Fruit fly (Drosophila melanogaster) whole organism, adult: Measurements from ENCODE around the gene Acat1.

Experiments used
- CG11617 ChIP-seq: fragments of 200-800 bp; sonication (Bioruptor generic); optimal IDR thresholded peaks from 2 replicates; lab custom pipeline; 2017; ENCODE audit warnings: mild to moderate bottlenecking, missing biosample characterization, missing genetic modification reagents, missing genetic modification characterization
- CG12768 ChIP-seq: fragments of 200-800 bp; sonication (Bioruptor generic); optimal IDR thresholded peaks from 2 replicates; lab custom pipeline; 2017; ENCODE audit warnings: missing biosample characterization, missing genetic modification characterization, mild to moderate bottlenecking, moderate library complexity, missing genetic modification reagents
- CG14711 ChIP-seq: fragments of 200-800 bp; sonication (Bioruptor generic); optimal IDR thresholded peaks from 2 replicates; lab custom pipeline; 2018; ENCODE audit warnings: missing biosample characterization, mild to moderate bottlenecking, missing genetic modification characterization, moderate library complexity
- CG1620 ChIP-seq: fragments of 200-800 bp; sonication (Bioruptor generic); optimal IDR thresholded peaks from 2 replicates; lab custom pipeline; 2016; ENCODE audit warnings: missing biosample characterization, missing genetic modification characterization
- CG33017 ChIP-seq: fragments of 200-800 bp; sonication (Bioruptor generic); optimal IDR thresholded peaks from 2 replicates; lab custom pipeline; 2018; ENCODE audit warnings: missing biosample characterization, mild to moderate bottlenecking, missing genetic modification characterization, moderate library complexity
- CG5204 ChIP-seq: fragments of 200-800 bp; sonication (Bioruptor generic); optimal IDR thresholded peaks from 2 replicates; lab custom pipeline; 2016; ENCODE audit warnings: missing biosample characterization, missing genetic modification characterization
- CG7045 ChIP-seq: fragments of 200-800 bp; sonication (Bioruptor generic); optimal IDR thresholded peaks from 2 replicates; lab custom pipeline; 2017; ENCODE audit warnings: missing biosample characterization, mild to moderate bottlenecking, missing genetic modification characterization
- CG7101 ChIP-seq: fragments of 200-800 bp; sonication (Bioruptor generic); optimal IDR thresholded peaks from 2 replicates; lab custom pipeline; 2018; ENCODE audit warnings: missing biosample characterization, mild to moderate bottlenecking, missing genetic modification characterization, moderate library complexity
- Clk ChIP-seq: fragments of 200-800 bp; sonication (Bioruptor generic); optimal IDR thresholded peaks from 2 replicates; lab custom pipeline; 2017; ENCODE audit warnings: missing biosample characterization, missing genetic modification characterization
- Crg-1 ChIP-seq: fragments of 200-800 bp; sonication (Bioruptor generic); optimal IDR thresholded peaks from 2 replicates; lab custom pipeline; 2016; ENCODE audit warnings: missing biosample characterization, missing genetic modification characterization
- Hr96 ChIP-seq: fragments of 200-800 bp; sonication (Bioruptor generic); optimal IDR thresholded peaks from 2 replicates; lab custom pipeline; 2016; ENCODE audit warnings: missing biosample characterization, missing genetic modification characterization
- Mnt ChIP-seq: fragments of 200-800 bp; sonication (Bioruptor generic); optimal IDR thresholded peaks from 2 replicates; lab custom pipeline; 2016; ENCODE audit warnings: missing biosample characterization, mild to moderate bottlenecking, missing genetic modification characterization
- bab1 ChIP-seq: fragments of 200-800 bp; sonication (Bioruptor generic); optimal IDR thresholded peaks from 3 replicates; lab custom pipeline; 2019; ENCODE audit warnings: missing biosample characterization, mild to moderate bottlenecking, missing genetic modification characterization, moderate library complexity
- cic ChIP-seq: fragments of 200-800 bp; sonication (Bioruptor generic); optimal IDR thresholded peaks from 2 replicates; lab custom pipeline; 2017; ENCODE audit warnings: missing biosample characterization, mild to moderate bottlenecking, missing genetic modification characterization, moderate library complexity
- cnc ChIP-seq, 2 experiments: fragments of >200 bp; optimal IDR thresholded peaks; 2 replicates each; lab custom pipeline; 2017
- kay ChIP-seq: fragments of 200-800 bp; sonication (Bioruptor generic); peaks from one replicate; lab custom pipeline; 2016; ENCODE audit warnings: missing biosample characterization, missing genetic modification characterization, borderline replicate concordance
- ovo ChIP-seq: fragments of 200-800 bp; sonication (Bioruptor generic); optimal IDR thresholded peaks from 2 replicates; lab custom pipeline; 2016; ENCODE audit warnings: missing biosample characterization, missing genetic modification characterization
- pad ChIP-seq: fragments of 200-800 bp; sonication (Bioruptor generic); optimal IDR thresholded peaks from 3 replicates; lab custom pipeline; 2017; ENCODE audit warnings: missing biosample characterization, missing genetic modification characterization, mild to moderate bottlenecking, moderate library complexity, missing genetic modification reagents
- tj ChIP-seq: fragments of 200-800 bp; sonication (Bioruptor generic); optimal IDR thresholded peaks from 3 replicates; lab custom pipeline; 2017; ENCODE audit warnings: missing biosample characterization, mild to moderate bottlenecking, missing genetic modification characterization, moderate library complexity
- toe ChIP-seq: fragments of 200-800 bp; sonication (Bioruptor generic); optimal IDR thresholded peaks from 2 replicates; lab custom pipeline; 2016; ENCODE audit warnings: missing biosample characterization, missing genetic modification characterization

Gene Acat1

DNA sequence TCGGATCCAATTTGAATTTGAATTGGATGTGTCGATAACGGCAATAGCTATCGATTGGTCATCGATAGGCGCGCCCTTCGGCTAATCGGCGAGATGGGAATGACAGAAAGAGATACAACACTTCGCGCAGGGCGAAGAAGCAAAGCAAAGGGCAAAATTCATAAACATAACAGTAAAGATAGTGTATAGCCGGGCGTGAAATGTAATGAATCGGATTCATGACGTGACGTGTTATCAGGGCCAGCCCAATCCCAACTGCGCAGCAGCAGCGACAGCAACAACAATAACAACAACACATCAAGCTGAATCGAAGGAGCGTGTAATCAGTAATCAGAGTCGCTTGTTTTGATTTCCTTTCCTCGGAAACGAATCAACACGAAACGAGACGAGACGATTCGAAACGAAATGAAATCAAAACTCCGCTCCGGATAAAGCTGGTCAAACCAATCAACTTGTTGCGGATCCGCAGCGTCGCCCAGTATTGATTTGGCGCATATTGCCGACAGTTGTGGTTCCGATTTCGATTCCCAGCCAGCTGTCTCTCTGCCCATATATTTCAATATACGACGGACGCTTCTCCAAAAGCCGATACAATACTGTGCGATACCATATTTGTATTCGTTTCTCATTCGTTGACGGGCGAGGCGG is 23.5 kb upstream of the Acat1 start, which contains the start of gene snz:
snz (plus strand) TSS at position 107 of the 648 bp plus-strand sequence.
- TF ChIP-seq CG1620 (no peak), CG11617 (peak; percentile 20), cic (peak; percentile 62), pad (GFP tag; lab: Kevin White, UChicago) (no peak), CG12768 (GFP tag; lab: Kevin White, UChicago) (no peak), CG5204 (GFP tag; lab: Kevin White, UChicago) (no peak), Hr96 (GFP tag; lab: Kevin White, UChicago) (no peak), Mnt (GFP tag; lab: Kevin White, UChicago) (peak; percentile 35), cnc (optimal IDR thresholded peaks at IDR 0.05; lab: Kevin White, UChicago) (no peak), CG33017 (tag; lab: Kevin White, UChicago) (no peak), bab1 (peak; percentile 11), CG7101 (tag; lab: Kevin White, UChicago) (peak; percentile 38), Crg-1 (GFP tag; lab: Kevin White, UChicago) (no peak), CG7045 (no peak), ovo (GFP tag; lab: Kevin White, UChicago) (peak; percentile 50), toe (GFP tag; lab: Kevin White, UChicago) (no peak), kay (no peak), tj (GFP tag; lab: Kevin White, UChicago) (peak; percentile 46), CG14711 (tag; lab: Kevin White, UChicago) (peak; percentile 18), Clk (GFP tag; lab: Kevin White, UChicago) (no peak)

DNA sequence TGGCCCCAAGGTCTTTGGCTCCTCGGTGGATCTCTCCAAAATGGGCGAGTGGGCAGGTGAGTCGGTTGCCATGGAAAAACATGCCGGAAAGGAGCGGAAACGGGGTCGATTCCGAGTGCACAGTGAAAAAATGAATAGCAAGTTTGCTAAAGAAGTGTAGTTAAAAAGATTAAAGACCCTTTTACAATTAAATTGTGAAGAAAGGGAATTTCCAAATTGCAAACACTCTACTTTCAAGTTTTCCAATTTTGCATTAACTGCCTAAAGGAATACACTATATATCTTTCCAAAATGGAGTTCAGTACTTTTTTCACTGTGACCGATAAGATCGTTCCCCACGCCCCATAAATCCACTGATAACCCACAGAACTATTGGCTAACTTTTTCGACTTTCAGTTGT is 20.9 kb upstream of the Acat1 start:
- no peak for TF ChIP-seq ovo (GFP tag; lab: Kevin White, UChicago)

DNA sequence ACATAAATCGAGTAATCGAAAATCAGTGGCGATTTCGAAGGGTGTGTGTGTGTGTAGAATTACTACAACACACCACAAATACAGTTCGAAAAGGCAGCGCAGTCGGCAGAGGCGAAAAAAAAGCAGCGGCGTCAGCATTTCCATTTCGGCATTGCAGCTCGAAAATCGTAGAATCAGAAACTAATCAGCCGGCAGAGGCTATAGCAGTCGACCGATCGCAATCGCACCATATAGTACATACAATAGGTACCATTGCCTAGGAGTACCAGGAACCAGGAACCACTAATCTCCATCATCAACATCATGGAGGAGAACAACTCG is 20.4 kb upstream of the Acat1 start:
- TF ChIP-seq tj (GFP tag; lab: Kevin White, UChicago) (peak; percentile 96), Hr96 (GFP tag; lab: Kevin White, UChicago) (no peak)

DNA sequence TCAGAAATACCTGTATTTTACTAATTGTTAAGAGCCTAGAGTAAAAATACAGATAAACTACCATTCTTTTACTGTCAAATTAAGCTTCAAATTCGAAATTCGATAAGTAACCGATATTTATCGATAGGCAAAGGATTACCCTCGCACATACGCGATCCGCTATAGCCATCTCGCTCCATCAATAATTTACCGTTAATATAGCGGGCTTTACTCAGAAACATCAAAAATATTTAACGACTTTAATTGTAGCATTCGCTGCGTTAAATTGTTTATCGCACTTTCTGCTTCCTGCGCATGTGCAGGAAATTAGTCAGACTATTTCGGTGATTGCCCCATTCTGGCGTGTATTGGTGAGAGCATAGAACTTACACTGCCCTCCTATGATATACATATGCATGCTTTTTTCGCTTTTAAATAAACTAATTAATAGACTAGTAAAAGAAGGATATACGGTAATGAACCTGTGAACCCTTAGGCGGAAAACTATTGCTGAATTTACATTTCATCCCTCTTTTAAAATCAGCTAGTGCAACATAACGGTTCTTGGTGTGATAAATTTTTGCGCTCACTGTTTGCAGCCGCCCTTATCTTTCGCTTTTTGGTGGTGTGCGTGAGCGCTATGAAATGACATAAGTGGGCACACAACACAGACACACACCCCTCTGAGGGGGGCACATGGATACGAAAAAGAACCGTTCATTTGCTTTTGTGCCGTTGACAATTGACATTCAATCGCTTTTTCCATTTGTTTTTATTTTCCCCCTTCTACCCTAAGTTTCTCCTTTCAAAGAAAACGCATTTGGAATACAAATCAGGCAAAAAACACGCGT is 19.9 kb upstream of the Acat1 start, which contains the start of the genes dpr14 and spidey:
dpr14 (minus strand) TSS at position 48 of the 830 bp plus-strand sequence.
spidey (plus strand) TSS at position 693 of the 830 bp plus-strand sequence.
- TF ChIP-seq Clk (GFP tag; lab: Kevin White, UChicago), result peak; percentile 72
- TF ChIP-seq CG1620, result peak; percentile 86
- peak; percentile 95 for TF ChIP-seq Hr96 (GFP tag; lab: Kevin White, UChicago)
- peak; percentile 88 for TF ChIP-seq bab1
- peak; percentile 55 for TF ChIP-seq cic
- peak; percentile 69 for TF ChIP-seq toe (GFP tag; lab: Kevin White, UChicago)
- TF ChIP-seq CG7045, result peak; percentile 81
- TF ChIP-seq CG14711 (tag; lab: Kevin White, UChicago), result peak; percentile 87
- peak; percentile 78 for TF ChIP-seq CG33017 (tag; lab: Kevin White, UChicago)
- peak; percentile 92 for TF ChIP-seq CG7101 (tag; lab: Kevin White, UChicago)
- TF ChIP-seq pad (GFP tag; lab: Kevin White, UChicago), result peak; percentile 99
- no peak for TF ChIP-seq tj (GFP tag; lab: Kevin White, UChicago)
- peak; percentile 89 for TF ChIP-seq CG11617
- TF ChIP-seq kay, result peak; percentile 2
- no peak for TF ChIP-seq cnc (optimal IDR thresholded peaks at IDR 0.05; lab: Kevin White, UChicago)
- peak; percentile 84 for TF ChIP-seq CG12768 (GFP tag; lab: Kevin White, UChicago)
- TF ChIP-seq Mnt (GFP tag; lab: Kevin White, UChicago), result peak; percentile 84
- TF ChIP-seq CG5204 (GFP tag; lab: Kevin White, UChicago), result no peak
- TF ChIP-seq Crg-1 (GFP tag; lab: Kevin White, UChicago), result peak; percentile 71
- TF ChIP-seq ovo (GFP tag; lab: Kevin White, UChicago), result peak; percentile 99

DNA sequence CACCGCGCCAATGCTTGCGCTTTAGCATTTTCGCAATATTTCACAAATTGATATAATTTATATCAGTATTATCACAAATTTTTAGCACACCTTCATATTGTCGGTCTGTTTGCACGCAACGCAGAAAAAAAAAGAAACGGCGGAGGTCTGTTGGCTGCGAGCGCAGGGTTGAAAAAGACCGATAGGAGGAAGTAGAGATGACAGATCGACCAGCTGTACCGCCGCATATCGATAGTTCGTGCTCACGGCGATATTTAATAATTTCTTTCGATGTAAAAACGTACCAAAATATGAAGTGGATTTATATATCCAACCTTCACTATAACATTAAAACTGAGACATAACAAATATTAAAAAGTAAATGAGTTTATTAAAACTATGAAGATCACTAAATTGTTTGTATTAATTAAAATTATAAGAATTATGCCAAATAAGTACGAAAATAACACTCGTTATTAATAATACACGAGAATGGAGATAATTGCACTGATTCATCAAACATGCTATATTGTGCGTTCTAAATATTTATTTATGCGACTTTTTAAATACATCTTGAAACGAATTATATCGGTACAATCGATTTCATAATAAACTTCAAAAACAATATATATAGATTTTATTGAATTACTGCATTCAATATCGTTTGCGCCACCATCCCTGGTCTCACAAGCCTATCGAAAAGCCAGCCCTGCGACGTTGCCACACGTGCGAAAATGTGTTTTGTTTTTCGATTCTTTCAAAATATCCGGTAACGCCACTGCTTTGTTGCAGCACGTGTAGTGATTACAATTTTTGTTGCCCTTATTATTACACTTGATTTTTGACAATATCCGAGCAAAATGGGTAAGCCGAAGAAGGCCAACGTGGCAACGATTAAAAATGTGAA is 12.8 kb upstream of the Acat1 start, which contains the start of the genes RpS6 and bys:
RpS6 (minus strand) TSS at position 179 of the 886 bp plus-strand sequence.
bys (plus strand) TSS at position 728 of the 886 bp plus-strand sequence.
- TF ChIP-seq CG14711 (tag; lab: Kevin White, UChicago) (peak; percentile 62), tj (GFP tag; lab: Kevin White, UChicago) (peak; percentile 39), CG11617 (peak; percentile 84), cic (no peak), Crg-1 (GFP tag; lab: Kevin White, UChicago) (peak; percentile 20), CG7101 (tag; lab: Kevin White, UChicago) (peak; percentile 69), ovo (GFP tag; lab: Kevin White, UChicago) (peak; percentile 6), toe (GFP tag; lab: Kevin White, UChicago) (peak; percentile 57), Clk (GFP tag; lab: Kevin White, UChicago) (no peak), kay (no peak), pad (GFP tag; lab: Kevin White, UChicago) (peak; percentile 54), CG33017 (tag; lab: Kevin White, UChicago) (peak; percentile 40), Mnt (GFP tag; lab: Kevin White, UChicago) (peak; percentile 99), CG7045 (no peak), CG5204 (GFP tag; lab: Kevin White, UChicago) (no peak), Hr96 (GFP tag; lab: Kevin White, UChicago) (peak; percentile 83), CG12768 (GFP tag; lab: Kevin White, UChicago) (peak; percentile 13), CG1620 (peak; percentile 63), cnc (optimal IDR thresholded peaks at IDR 0.05; lab: Kevin White, UChicago) (no peak), bab1 (peak; percentile 84)
